Fruit fly (Drosophila melanogaster) whole organism, embryonic: Measurements from ENCODE around the gene CG32564.

Source experiments
- ATbp ChIP-seq: fragments of 200-800 bp; sonication (Bioruptor generic); optimal IDR thresholded peaks from 2 replicates; lab custom pipeline; 2017; ENCODE audit warnings: missing biosample characterization, mild to moderate bottlenecking, missing genetic modification characterization, missing genetic modification reagents
- Atf3 ChIP-seq: fragments of 200-800 bp; sonication (Bioruptor generic); optimal IDR thresholded peaks from 3 replicates; lab custom pipeline; 2016; ENCODE audit warnings: missing biosample characterization, missing genetic modification characterization
- CG1024 ChIP-seq: fragments of 200-800 bp; sonication (Bioruptor generic); IDR thresholded peaks from 2 replicates; pipeline ENCODE4 v1.3.6; 2022; ENCODE audit warnings: missing biosample characterization, missing genetic modification characterization
- CG11723 ChIP-seq: fragments of 200-800 bp; sonication (Bioruptor generic); optimal IDR thresholded peaks from 2 replicates; lab custom pipeline; 2017; ENCODE audit warnings: missing biosample characterization, mild to moderate bottlenecking, missing genetic modification characterization
- CG12104 ChIP-seq: fragments of 200-800 bp; sonication (Bioruptor generic); optimal IDR thresholded peaks from 3 replicates; lab custom pipeline; 2016; ENCODE audit warnings: missing biosample characterization, missing genetic modification characterization
- CG12219 ChIP-seq: fragments of 200-800 bp; sonication (Bioruptor generic); optimal IDR thresholded peaks from 3 replicates; lab custom pipeline; 2018; ENCODE audit warnings: missing biosample characterization, mild to moderate bottlenecking, missing genetic modification characterization
- CG12236 ChIP-seq: fragments of 200-800 bp; sonication (Bioruptor generic); optimal IDR thresholded peaks from 2 replicates; lab custom pipeline; 2016; ENCODE audit warnings: missing biosample characterization, missing genetic modification characterization
- CG12391 ChIP-seq: fragments of 200-800 bp; sonication (Bioruptor generic); optimal IDR thresholded peaks from 3 replicates; lab custom pipeline; 2018; ENCODE audit warnings: missing biosample characterization, mild to moderate bottlenecking, missing genetic modification characterization, moderate library complexity
- CG14710 ChIP-seq: fragments of 200-800 bp; sonication (Bioruptor generic); optimal IDR thresholded peaks from 3 replicates; lab custom pipeline; 2019; ENCODE audit warnings: missing biosample characterization, mild to moderate bottlenecking, missing genetic modification characterization, moderate library complexity
- CG15696 ChIP-seq: fragments of 200-800 bp; sonication (Bioruptor generic); optimal IDR thresholded peaks from 2 replicates; lab custom pipeline; 2019; ENCODE audit warnings: missing biosample characterization, mild to moderate bottlenecking, missing genetic modification characterization, moderate library complexity
- CG16815 ChIP-seq: fragments of 200-800 bp; sonication (Bioruptor generic); optimal IDR thresholded peaks from 3 replicates; lab custom pipeline; 2017; ENCODE audit warnings: missing biosample characterization, mild to moderate bottlenecking, missing genetic modification characterization
- CG2120 ChIP-seq: fragments of 200-800 bp; sonication (Bioruptor generic); optimal IDR thresholded peaks from 3 replicates; lab custom pipeline; 2016; ENCODE audit warnings: missing biosample characterization, missing genetic modification characterization
- CG31365 ChIP-seq: fragments of 200-800 bp; sonication (Bioruptor generic); optimal IDR thresholded peaks from 2 replicates; lab custom pipeline; 2018; ENCODE audit warnings: missing biosample characterization, mild to moderate bottlenecking, missing genetic modification characterization
- CG33213 ChIP-seq: fragments of 200-800 bp; sonication (Bioruptor generic); optimal IDR thresholded peaks from 3 replicates; lab custom pipeline; 2016; ENCODE audit warnings: missing biosample characterization, missing genetic modification characterization
- CG34422 ChIP-seq: fragments of 200-800 bp; sonication (Bioruptor generic); IDR thresholded peaks from 3 replicates; pipeline ENCODE4 v1.3.6; 2022; ENCODE audit warnings: missing biosample characterization, missing genetic modification characterization
- CG5245 ChIP-seq: fragments of 200-800 bp; sonication (Bioruptor generic); optimal IDR thresholded peaks from 3 replicates; lab custom pipeline; 2016; ENCODE audit warnings: missing biosample characterization, missing genetic modification characterization
- CG6689 ChIP-seq: fragments of 200-800 bp; sonication (Bioruptor generic); IDR thresholded peaks from 2 replicates; pipeline ENCODE4 v1.3.6; 2022; ENCODE audit warnings: missing biosample characterization, missing genetic modification characterization
- CG6854 ChIP-seq: fragments of 200-800 bp; sonication (Bioruptor generic); optimal IDR thresholded peaks from 3 replicates; lab custom pipeline; 2017; ENCODE audit warnings: missing biosample characterization, mild to moderate bottlenecking, missing genetic modification characterization
- CG7839 ChIP-seq: fragments of 200-800 bp; sonication (Bioruptor generic); optimal IDR thresholded peaks from 3 replicates; lab custom pipeline; 2018; ENCODE audit warnings: missing biosample characterization, mild to moderate bottlenecking, missing genetic modification characterization, moderate library complexity
- CG8290 ChIP-seq, 3 experiments: fragments of 200-800 bp; sonication (Bioruptor generic); optimal IDR thresholded peaks; 2 replicates each; lab custom pipeline; 2016 to 2019; ENCODE audit warnings: missing biosample characterization in 3 of 3, missing genetic modification characterization in 3 of 3, mild to moderate bottlenecking in 2 of 3, moderate library complexity in 1 of 3
- CG8359 ChIP-seq: fragments of 200-800 bp; sonication (Bioruptor generic); optimal IDR thresholded peaks from 2 replicates; lab custom pipeline; 2017; ENCODE audit warnings: missing biosample characterization, mild to moderate bottlenecking, missing genetic modification characterization, borderline replicate concordance
- CG8388 ChIP-seq: fragments of 200-800 bp; sonication (Bioruptor generic); optimal IDR thresholded peaks from 2 replicates; lab custom pipeline; 2019; ENCODE audit warnings: missing biosample characterization, mild to moderate bottlenecking, missing genetic modification characterization, moderate library complexity
- CG9437 ChIP-seq: fragments of 200-800 bp; sonication (Bioruptor generic); optimal IDR thresholded peaks from 2 replicates; lab custom pipeline; 2018; ENCODE audit warnings: missing biosample characterization, mild to moderate bottlenecking, missing genetic modification characterization
- CG9727 ChIP-seq: fragments of 200-800 bp; sonication (Bioruptor generic); optimal IDR thresholded peaks from 3 replicates; lab custom pipeline; 2017; ENCODE audit warnings: missing biosample characterization, mild to moderate bottlenecking, missing genetic modification characterization
- Camta ChIP-seq: fragments of 200-800 bp; sonication (Bioruptor generic); optimal IDR thresholded peaks from 2 replicates; lab custom pipeline; 2016; ENCODE audit warnings: missing biosample characterization, missing genetic modification characterization
- Chrac-16 ChIP-seq: fragments of 200-800 bp; sonication (Bioruptor generic); optimal IDR thresholded peaks from 3 replicates; lab custom pipeline; 2016; ENCODE audit warnings: missing biosample characterization, missing genetic modification characterization
- CoRest ChIP-seq: fragments of 200-800 bp; sonication (Bioruptor generic); optimal IDR thresholded peaks from 3 replicates; lab custom pipeline; 2018; ENCODE audit warnings: missing biosample characterization, mild to moderate bottlenecking, missing genetic modification characterization, moderate library complexity
- HLH54F ChIP-seq: fragments of 200-800 bp; sonication (Bioruptor generic); optimal IDR thresholded peaks from 3 replicates; lab custom pipeline; 2016; ENCODE audit warnings: missing biosample characterization, missing genetic modification characterization
- Jarid2 ChIP-seq: fragments of 200-800 bp; sonication (Bioruptor generic); optimal IDR thresholded peaks from 3 replicates; lab custom pipeline; 2017; ENCODE audit warnings: mild to moderate bottlenecking, missing biosample characterization, missing genetic modification reagents, missing genetic modification characterization
- NC2α ChIP-seq: fragments of 200-800 bp; sonication (Bioruptor generic); optimal IDR thresholded peaks from 2 replicates; lab custom pipeline; 2016; ENCODE audit warnings: missing biosample characterization, missing genetic modification characterization
- NFAT ChIP-seq: fragments of 200-800 bp; sonication (Bioruptor generic); IDR thresholded peaks from 2 replicates; pipeline ENCODE4 v1.3.6; 2022; ENCODE audit warnings: missing biosample characterization, missing genetic modification characterization
- Oli ChIP-seq: fragments of 200-800 bp; sonication (Bioruptor generic); optimal IDR thresholded peaks from 2 replicates; lab custom pipeline; 2018; ENCODE audit warnings: missing biosample characterization, mild to moderate bottlenecking, missing genetic modification characterization, moderate library complexity
- PHDP ChIP-seq: fragments of 200-800 bp; sonication (Bioruptor generic); optimal IDR thresholded peaks from 3 replicates; lab custom pipeline; 2018; ENCODE audit warnings: missing biosample characterization, mild to moderate bottlenecking, missing genetic modification characterization, moderate library complexity
- Ptx1 ChIP-seq: fragments of 200-800 bp; sonication (Bioruptor generic); IDR thresholded peaks from 2 replicates; pipeline ENCODE4 v1.3.6; 2022; ENCODE audit warnings: missing biosample characterization, missing genetic modification characterization
- ara ChIP-seq: fragments of 200-800 bp; sonication (Bioruptor generic); IDR thresholded peaks from 2 replicates; pipeline ENCODE4 v1.3.6; 2022; ENCODE audit warnings: missing biosample characterization, missing genetic modification characterization
- ash1 ChIP-seq: fragments of 200-800 bp; sonication (Bioruptor generic); optimal IDR thresholded peaks from 2 replicates; lab custom pipeline; 2018; ENCODE audit warnings: missing biosample characterization, mild to moderate bottlenecking, missing genetic modification characterization
- cwo ChIP-seq: fragments of 200-800 bp; sonication (Bioruptor generic); optimal IDR thresholded peaks from 3 replicates; lab custom pipeline; 2017; ENCODE audit warnings: missing biosample characterization, missing genetic modification characterization, mild to moderate bottlenecking, moderate library complexity, missing genetic modification reagents
- dmrt99B ChIP-seq: fragments of 200-800 bp; sonication (Bioruptor generic); optimal IDR thresholded peaks from 2 replicates; lab custom pipeline; 2018; ENCODE audit warnings: missing biosample characterization, mild to moderate bottlenecking, missing genetic modification characterization, moderate library complexity
- dysf ChIP-seq: fragments of 200-800 bp; sonication (Bioruptor generic); IDR thresholded peaks from 3 replicates; pipeline ENCODE4 v1.3.6; 2022; ENCODE audit warnings: missing biosample characterization, missing genetic modification characterization
- gem ChIP-seq: fragments of 200-800 bp; sonication (Bioruptor generic); optimal IDR thresholded peaks from 2 replicates; lab custom pipeline; 2019; ENCODE audit warnings: missing biosample characterization, mild to moderate bottlenecking, missing genetic modification characterization, moderate library complexity
- h ChIP-seq: fragments of >200 bp; optimal IDR thresholded peaks from 2 replicates; lab custom pipeline; 2017
- hth ChIP-seq: fragments of >200 bp; optimal IDR thresholded peaks from 2 replicates; lab custom pipeline; 2017; ENCODE audit warnings: inconsistent platforms
- pfk ChIP-seq: fragments of 200-800 bp; sonication (Bioruptor generic); optimal IDR thresholded peaks from 2 replicates; lab custom pipeline; 2018; ENCODE audit warnings: missing biosample characterization, mild to moderate bottlenecking, missing genetic modification characterization, moderate library complexity
- row ChIP-seq: fragments of 200-800 bp; sonication (Bioruptor generic); IDR thresholded peaks from 3 replicates; pipeline ENCODE4 v1.3.6; 2022; ENCODE audit warnings: missing biosample characterization, missing genetic modification characterization
- sim ChIP-seq: fragments of 200-800 bp; sonication (Bioruptor generic); IDR thresholded peaks from 2 replicates; pipeline ENCODE4 v1.3.6; 2022; ENCODE audit warnings: missing biosample characterization, missing genetic modification characterization
- tin ChIP-seq: fragments of 200-800 bp; sonication (Bioruptor generic); optimal IDR thresholded peaks from 3 replicates; lab custom pipeline; 2016; ENCODE audit warnings: missing biosample characterization, missing genetic modification characterization
- tll ChIP-seq, 2 experiments: fragments of 200-800 bp in 1 of 2; fragments of >200 bp in 1 of 2; sonication (Bioruptor generic) in 1 of 2; optimal IDR thresholded peaks; 2 replicates each; lab custom pipeline; 2017 to 2019; ENCODE audit warnings: missing biosample characterization in 2 of 2, missing genetic modification characterization in 2 of 2, mild to moderate bottlenecking in 1 of 2, moderate library complexity in 1 of 2

Gene CG32564

DNA sequence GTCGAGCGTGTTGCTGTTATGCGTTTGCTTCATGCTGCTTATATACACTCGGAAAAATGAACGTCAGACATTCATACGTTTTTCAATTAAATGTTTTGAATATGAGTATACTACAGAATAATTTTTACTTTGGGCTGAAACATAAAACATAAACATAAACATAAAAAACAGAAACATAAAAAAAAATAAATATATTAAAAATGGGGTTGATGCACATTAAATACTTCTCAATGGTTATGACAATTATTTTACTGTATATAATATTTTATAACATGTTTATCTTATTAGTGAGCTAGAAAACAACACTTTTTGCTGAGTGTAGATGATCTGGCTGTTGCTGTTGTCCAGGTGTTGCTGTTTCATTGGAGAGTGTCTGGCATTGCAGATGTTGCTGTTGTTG, 31.2 kb downstream of the CG32564 start (continued):
- TF ChIP-seq CG6854 (GFP tag; lab: Kevin White, UChicago) (no peak), CG5245 (GFP tag; lab: Kevin White, UChicago) (no peak), Jarid2 (GFP tag; lab: Kevin White, UChicago) (no peak), row (GFP tag; lab: Robert Waterston, UW) (peak; percentile 40; the same call in 2 of the 3 replicates), CG11723 (GFP tag; lab: Kevin White, UChicago) (no peak), tin (GFP tag; lab: Kevin White, UChicago) (no peak), ara (no peak), cwo (GFP tag; lab: Kevin White, UChicago) (no peak), gem (tag; lab: Kevin White, UChicago) (peak; percentile 67), NFAT (no peak), CG15696 (tag; lab: Kevin White, UChicago) (no peak), Camta (GFP tag; lab: Kevin White, UChicago) (no peak), Atf3 (GFP tag; lab: Kevin White, UChicago) (no peak), tll (GFP tag; optimal IDR thresholded peaks at IDR 0.05; lab: Kevin White, UChicago) (no peak), CG8290 (GFP tag; optimal IDR thresholded peaks at IDR 0.05; lab: Kevin White, UChicago) (no peak), CG8290 (tag; optimal IDR thresholded peaks at IDR 0.05; lab: Kevin White, UChicago) (no peak), sim (GFP tag; lab: Robert Waterston, UW) (no peak), CG12219 (GFP tag; lab: Kevin White, UChicago) (no peak), CG12391 (tag; lab: Kevin White, UChicago) (peak; percentile 35), CG1024 (GFP tag; lab: Robert Waterston, UW) (no peak), CG8388 (GFP tag; lab: Kevin White, UChicago) (peak; percentile 44), CoRest (tag; lab: Kevin White, UChicago) (peak; percentile 21), dmrt99B (tag; lab: Kevin White, UChicago) (peak; percentile 67), CG9437 (GFP tag; lab: Kevin White, UChicago) (peak; percentile 9), CG34422 (GFP tag; lab: Robert Waterston, UW) (no peak), CG31365 (tag; lab: Kevin White, UChicago) (no peak), CG14710 (peak; percentile 14), NC2α (GFP tag; lab: Kevin White, UChicago) (no peak), ash1 (no peak), hth (lab: Kevin White, UChicago) (no peak), Ptx1 (GFP tag; lab: Robert Waterston, UW) (peak; percentile 23; the same call in 1 of the 2 replicates), Oli (tag; lab: Kevin White, UChicago) (peak; percentile 47), CG2120 (GFP tag; lab: Kevin White, UChicago) (no peak), CG33213 (GFP tag; lab: Kevin White, UChicago) (no peak), PHDP (tag; lab: Kevin White, UChicago) (peak; percentile 18), HLH54F (GFP tag; lab: Kevin White, UChicago) (no peak), CG12104 (no peak), CG8359 (GFP tag; lab: Kevin White, UChicago) (no peak), CG6689 (GFP tag; lab: Robert Waterston, UW) (0 out of 2 replicates have a peak, but pooled peaks have one; percentile 5), Chrac-16 (GFP tag; lab: Kevin White, UChicago) (no peak), h (lab: Kevin White, UChicago) (no peak), CG7839 (tag; lab: Kevin White, UChicago) (peak; percentile 38), CG16815 (GFP tag; lab: Kevin White, UChicago) (no peak), CG9727 (GFP tag; lab: Kevin White, UChicago) (no peak), pfk (no peak), dysf (GFP tag; lab: Robert Waterston, UW) (0 out of 3 replicates have a peak, but pooled peaks have one; percentile 5), CG12236 (no peak), ATbp (GFP tag; lab: Kevin White, UChicago) (no peak)
